Fruit fly (Drosophila melanogaster) whole organism: ENCODE measurements around the gene CG34238.

Experiments
- CG8478 ChIP-seq: fragments of >200 bp; optimal IDR thresholded peaks from 2 replicates; lab custom pipeline; 2018; ENCODE audit warnings: inconsistent platforms
- Dll ChIP-seq: fragments of >200 bp; optimal IDR thresholded peaks from 2 replicates; lab custom pipeline; 2017
- EcR ChIP-seq, 2 experiments: fragments of >200 bp; optimal IDR thresholded peaks; 2 replicates each; lab custom pipeline; 2017; ENCODE audit warnings: missing biosample characterization in 2 of 2, missing genetic modification characterization in 2 of 2, missing genetic modification reagents in 2 of 2
- pan ChIP-seq: fragments of >200 bp; optimal IDR thresholded peaks from 2 replicates; lab custom pipeline; 2017
- psq ChIP-seq: fragments of >200 bp; optimal IDR thresholded peaks from 2 replicates; lab custom pipeline; 2017
- usp ChIP-seq: fragments of >200 bp; optimal IDR thresholded peaks from 2 replicates; lab custom pipeline; 2017; ENCODE audit warnings: missing biosample characterization, missing genetic modification characterization, mixed read lengths

Gene CG34238

dm6 chr3L:10641589-10641988 is 15.3 kb downstream of the CG34238 start, which contains the start of gene CG14154:
CG14154 (plus strand) TSS chr3L:10641889.
- no peak for TF ChIP-seq pan
- no peak for TF ChIP-seq EcR (GFP tag; optimal IDR thresholded peaks at IDR 0.05; lab: Kevin White, UChicago)
- no peak for TF ChIP-seq CG8478 (lab: Kevin White, UChicago)
- TF ChIP-seq Dll (lab: Kevin White, UChicago) = no peak
- TF ChIP-seq usp = no peak
- TF ChIP-seq psq = no peak

- TF ChIP-seq pan (no peak), usp (no peak), Dll (lab: Kevin White, UChicago) (no peak), EcR (GFP tag; optimal IDR thresholded peaks at IDR 0.05; lab: Kevin White, UChicago) (no peak), psq (no peak), CG8478 (lab: Kevin White, UChicago) (no peak)
Measured at dm6 chr3L:10643228-10643627, 16.9 kb downstream of the CG34238 start, which contains the start of gene CG14153. CG14153 (plus strand) TSS chr3L:10643528.

- TF ChIP-seq EcR (GFP tag; optimal IDR thresholded peaks at IDR 0.05; lab: Kevin White, UChicago) (no peak), pan (no peak), CG8478 (lab: Kevin White, UChicago) (no peak), psq (no peak), usp (no peak), Dll (lab: Kevin White, UChicago) (no peak)
Measured at dm6 chr3L:10645965-10646364, 19.7 kb downstream of the CG34238 start.

- no peak for TF ChIP-seq CG8478 (lab: Kevin White, UChicago)
- TF ChIP-seq psq = no peak
- TF ChIP-seq EcR (GFP tag; optimal IDR thresholded peaks at IDR 0.05; lab: Kevin White, UChicago) = no peak
- TF ChIP-seq Dll (lab: Kevin White, UChicago) = no peak
- no peak for TF ChIP-seq pan
- no peak for TF ChIP-seq usp
Measured at dm6 chr3L:10647158-10647557, 20.9 kb downstream of the CG34238 start.

dm6 chr3L:10648431-10648830 is 22.1 kb downstream of the CG34238 start:
- TF ChIP-seq CG8478 (lab: Kevin White, UChicago) (no peak), pan (no peak), psq (no peak), usp (no peak), Dll (lab: Kevin White, UChicago) (no peak), EcR (GFP tag; optimal IDR thresholded peaks at IDR 0.05; lab: Kevin White, UChicago) (no peak)

dm6 chr3L:10651271-10651670 is 25.0 kb downstream of the CG34238 start:
- no peak for TF ChIP-seq usp
- TF ChIP-seq EcR (GFP tag; optimal IDR thresholded peaks at IDR 0.05; lab: Kevin White, UChicago) = no peak
- no peak for TF ChIP-seq pan
- no peak for TF ChIP-seq CG8478 (lab: Kevin White, UChicago)
- no peak for TF ChIP-seq psq
- no peak for TF ChIP-seq Dll (lab: Kevin White, UChicago)

- TF ChIP-seq psq = no peak
- TF ChIP-seq Dll (lab: Kevin White, UChicago) = no peak
- TF ChIP-seq usp = no peak
- no peak for TF ChIP-seq CG8478 (lab: Kevin White, UChicago)
- no peak for TF ChIP-seq pan
- no peak for TF ChIP-seq EcR (GFP tag; optimal IDR thresholded peaks at IDR 0.05; lab: Kevin White, UChicago)
Measured at dm6 chr3L:10652487-10652886, 26.2 kb downstream of the CG34238 start.

- TF ChIP-seq CG8478 (lab: Kevin White, UChicago) (no peak), usp (no peak), EcR (GFP tag; optimal IDR thresholded peaks at IDR 0.05; lab: Kevin White, UChicago) (no peak), pan (no peak)
Measured at dm6 chr3L:10654439-10654838, 28.1 kb downstream of the CG34238 start.

dm6 chr3L:10656451-10657198 is 30.3 kb downstream of the CG34238 start:
- TF ChIP-seq EcR (GFP tag; optimal IDR thresholded peaks at IDR 0.05; lab: Kevin White, UChicago) (no peak), psq (no peak), pan (no peak), Dll (lab: Kevin White, UChicago) (no peak), CG8478 (lab: Kevin White, UChicago) (no peak), usp (no peak)

- TF ChIP-seq EcR (GFP tag; optimal IDR thresholded peaks at IDR 0.05; lab: Kevin White, UChicago) (no peak), Dll (lab: Kevin White, UChicago) (no peak), pan (no peak), usp (no peak), psq (no peak), CG8478 (lab: Kevin White, UChicago) (no peak)
Measured at dm6 chr3L:10657311-10657710, 31.0 kb downstream of the CG34238 start.

- TF ChIP-seq CG8478 (lab: Kevin White, UChicago) (no peak), usp (no peak), pan (no peak), Dll (lab: Kevin White, UChicago) (no peak), EcR (GFP tag; optimal IDR thresholded peaks at IDR 0.05; lab: Kevin White, UChicago) (no peak), psq (no peak)
Measured at dm6 chr3L:10658362-10659127, 32.2 kb downstream of the CG34238 start.

dm6 chr3L:10659524-10659923 is 33.2 kb downstream of the CG34238 start:
- TF ChIP-seq psq (no peak), Dll (lab: Kevin White, UChicago) (no peak), pan (no peak), CG8478 (lab: Kevin White, UChicago) (no peak), usp (no peak), EcR (GFP tag; optimal IDR thresholded peaks at IDR 0.05; lab: Kevin White, UChicago) (no peak)
